Worm (Caenorhabditis elegans) whole organism, L3 larva: ENCODE results near the gene C05A2.4.

Source experiments
- ceh-28 ChIP-seq: fragments of 150-350 bp; optimal IDR thresholded peaks from 2 replicates; lab custom pipeline; 2014; ENCODE audit warnings: missing biosample characterization, missing genetic modification reagents, missing genetic modification characterization
- egl-27 ChIP-seq: sonication (generic microtip); optimal IDR thresholded peaks from 4 replicates; lab custom pipeline; 2017; ENCODE audit warnings: missing biosample characterization, missing genetic modification reagents, missing genetic modification characterization
- eor-1 ChIP-seq, 2 experiments: fragments of 150-350 bp; optimal IDR thresholded peaks; 2 replicates each; lab custom pipeline; 2014 to 2018; ENCODE audit warnings: missing biosample characterization in 2 of 2, missing genetic modification characterization in 2 of 2
- lin-39 ChIP-seq: fragments of 150-350 bp; optimal IDR thresholded peaks from 2 replicates; lab custom pipeline; 2018; ENCODE audit warnings: missing biosample characterization, missing genetic modification reagents, missing genetic modification characterization
- nhr-11 ChIP-seq: fragments of 150-350 bp; optimal IDR thresholded peaks from 2 replicates; lab custom pipeline; 2014; ENCODE audit warnings: missing biosample characterization, missing genetic modification characterization
- nhr-12 ChIP-seq: fragments of 150-350 bp; optimal IDR thresholded peaks from 2 replicates; lab custom pipeline; 2014; ENCODE audit warnings: missing biosample characterization, missing genetic modification characterization
- nhr-237 ChIP-seq: fragments of 150-350 bp; optimal IDR thresholded peaks from 2 replicates; lab custom pipeline; 2014; ENCODE audit warnings: missing biosample characterization, missing genetic modification characterization
- pha-4 ChIP-seq: fragments of 150-350 bp; optimal IDR thresholded peaks from 2 replicates; lab custom pipeline; 2014; ENCODE audit warnings: missing biosample characterization, missing genetic modification reagents, missing genetic modification characterization
- unc-62 ChIP-seq: fragments of 150-350 bp; sonication (generic microtip); optimal IDR thresholded peaks from 4 replicates; lab custom pipeline; 2014; ENCODE audit warnings: missing biosample characterization, missing genetic modification reagents, missing genetic modification characterization

ce11 chrV:10721304-10721703 lies 26.0 kb downstream of the C05A2.4 start:
- TF ChIP-seq lin-39 (tag; lab: Kevin White, UChicago) (no peak), unc-62 (GFP tag; lab: Kevin White, UChicago) (no peak), nhr-237 (tag; lab: Kevin White, UChicago) (no peak), ceh-28 (tag; lab: Kevin White, UChicago) (no peak), eor-1 (tag; optimal IDR thresholded peaks at IDR 0.05; lab: Kevin White, UChicago) (no peak), nhr-12 (tag; lab: Kevin White, UChicago) (no peak), nhr-11 (tag; lab: Kevin White, UChicago) (no peak), egl-27 (tag; lab: Kevin White, UChicago) (no peak), pha-4 (tag; lab: Kevin White, UChicago) (no peak)
